Worm (Caenorhabditis elegans) whole organism, L3 larva: ENCODE measurements around the gene C50C3.1.

Experiments used
- elt-2 ChIP-seq: sonication (generic microtip); optimal IDR thresholded peaks from 2 replicates; lab custom pipeline; 2016; ENCODE audit warnings: missing genetic modification reagents, mild to moderate bottlenecking, missing genetic modification characterization, missing compliant biosample characterization
- nhr-11 ChIP-seq: fragments of 150-350 bp; optimal IDR thresholded peaks from 2 replicates; lab custom pipeline; 2014; ENCODE audit warnings: missing biosample characterization, missing genetic modification characterization
- nhr-28 ChIP-seq: fragments of 150-350 bp; optimal IDR thresholded peaks from 2 replicates; lab custom pipeline; 2014; ENCODE audit warnings: missing biosample characterization, missing genetic modification characterization
- pha-4 ChIP-seq: fragments of 150-350 bp; optimal IDR thresholded peaks from 2 replicates; lab custom pipeline; 2014; ENCODE audit warnings: missing biosample characterization, missing genetic modification reagents, missing genetic modification characterization

DNA sequence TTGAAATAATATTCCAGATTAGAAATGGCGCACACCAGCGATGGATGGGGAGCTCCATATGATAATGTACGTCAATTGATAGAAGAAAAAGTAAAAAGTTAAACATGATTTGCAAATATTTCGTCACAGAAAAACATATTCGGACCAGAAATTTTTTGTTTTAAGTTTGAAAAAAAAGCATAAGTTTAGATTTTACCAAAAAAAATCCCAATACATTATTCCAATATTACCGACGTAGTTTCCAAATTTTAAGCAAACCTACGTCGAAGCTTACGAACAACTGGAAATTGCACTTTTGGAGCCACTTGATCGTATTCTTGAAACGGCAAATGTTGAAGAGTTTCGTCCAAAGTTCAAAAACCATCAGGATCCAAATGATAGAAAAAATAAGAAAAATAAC lies 40.8 kb downstream of the C50C3.1 start, which contains the start of gene henn-1:
- no peak for TF ChIP-seq nhr-28 (tag; lab: Kevin White, UChicago)
- TF ChIP-seq nhr-11 (tag; lab: Kevin White, UChicago) = no peak
- TF ChIP-seq pha-4 (tag; lab: Kevin White, UChicago) = peak; percentile 28
- no peak for TF ChIP-seq elt-2 (tag; lab: Kevin White, UChicago)
